Fruit fly (Drosophila melanogaster): ENCODE results near the gene emc.
A peak's percentile ranks its signal among the peaks of the same experiment; 100 is the strongest.

The emc gene

dm6 chr3L:721863-722262, 27.3 kb upstream of the emc start (continued):
- TF ChIP-seq Asciz (GFP tag; optimal IDR thresholded peaks at IDR 0.05) (peak; percentile 1), zf30C (GFP tag; optimal IDR thresholded peaks at IDR 0.05) (peak; percentile 40), odd (GFP tag; optimal IDR thresholded peaks at IDR 0.05) (no peak), en (GFP tag; optimal IDR thresholded peaks at IDR 0.05) (no peak), ara (GFP tag; IDR thresholded peaks at IDR 0.05) (no peak), tap (tag; optimal IDR thresholded peaks at IDR 0.05) (no peak), Gsc (GFP tag; IDR thresholded peaks at IDR 0.05) (no peak), ci (GFP tag; IDR thresholded peaks at IDR 0.05) (no peak), Rfx (GFP tag; IDR thresholded peaks at IDR 0.05) (no peak), CG10366 (GFP tag; IDR thresholded peaks at IDR 0.05) (peak; percentile 8; the same call in 1 of the 2 replicates), insv (GFP tag; optimal IDR thresholded peaks at IDR 0.05) (no peak), usp (GFP tag; optimal IDR thresholded peaks at IDR 0.05) (no peak)

dm6 chr3L:722386-722785, 26.8 kb upstream of the emc start:
- TF ChIP-seq ap (GFP tag; IDR thresholded peaks at IDR 0.05) (0 out of 2 replicates have a peak, but pooled peaks have one; percentile 20), CG2678 (tag; optimal IDR thresholded peaks at IDR 0.05) (peak; percentile 30), dmrt99B (tag; optimal IDR thresholded peaks at IDR 0.05) (peak; percentile 43), sisA (GFP tag; IDR thresholded peaks at IDR 0.05) (peak; percentile 62), tgo (GFP tag; IDR thresholded peaks at IDR 0.05) (peak; percentile 55), Rfx (GFP tag; IDR thresholded peaks at IDR 0.05) (peak; percentile 59), CG9727 (GFP tag; optimal IDR thresholded peaks at IDR 0.05) (no peak), CrebB (tag; optimal IDR thresholded peaks at IDR 0.05) (no peak), CG6272 (GFP tag; IDR thresholded peaks at IDR 0.05) (peak; percentile 48; the same call in 1 of the 2 replicates), CG4424 (GFP tag; optimal IDR thresholded peaks at IDR 0.05) (no peak), HLHmδ (GFP tag; optimal IDR thresholded peaks at IDR 0.05) (no peak), Oli (tag; optimal IDR thresholded peaks at IDR 0.05) (peak; percentile 38), CG11456 (GFP tag; IDR thresholded peaks at IDR 0.05) (0 out of 3 replicates have a peak, but pooled peaks have one; percentile 31), CG6689 (GFP tag; IDR thresholded peaks at IDR 0.05) (0 out of 2 replicates have a peak, but pooled peaks have one; percentile 33), CG1233 (GFP tag; optimal IDR thresholded peaks at IDR 0.05) (no peak), ci (GFP tag; IDR thresholded peaks at IDR 0.05) (peak; percentile 41; the same call in 2 of the 3 replicates), CG9817 (tag; optimal IDR thresholded peaks at IDR 0.05) (peak; percentile 17), ara (GFP tag; IDR thresholded peaks at IDR 0.05) (peak; percentile 20; the same call in 1 of the 2 replicates), sens-2 (GFP tag; IDR thresholded peaks at IDR 0.05) (0 out of 2 replicates have a peak, but pooled peaks have one; percentile 13), stc (GFP tag; IDR thresholded peaks at IDR 0.05) (0 out of 2 replicates have a peak, but pooled peaks have one; percentile 29), Blimp-1 (GFP tag; optimal IDR thresholded peaks at IDR 0.05) (no peak), Nf-YA (GFP tag; IDR thresholded peaks at IDR 0.05) (peak; percentile 28; the same call in 1 of the 2 replicates), HLH3B (GFP tag; IDR thresholded peaks at IDR 0.05) (peak; percentile 52), CG18599 (GFP tag; optimal IDR thresholded peaks at IDR 0.05) (peak; percentile 33), Hr78 (GFP tag; optimal IDR thresholded peaks at IDR 0.05) (no peak), Awh (GFP tag; IDR thresholded peaks at IDR 0.05) (peak; percentile 33; the same call in 1 of the 2 replicates), CG17385 (GFP tag; optimal IDR thresholded peaks at IDR 0.05) (peak; percentile 5), CG4730 (GFP tag; IDR thresholded peaks at IDR 0.05) (peak; percentile 43; the same call in 1 of the 2 replicates), Fer1 (GFP tag; optimal IDR thresholded peaks at IDR 0.05) (peak; percentile 5), CG1024 (GFP tag; IDR thresholded peaks at IDR 0.05) (no peak), Mrtf (GFP tag; IDR thresholded peaks at IDR 0.05) (peak; percentile 32; the same call in 1 of the 3 replicates), Aef1 (GFP tag; IDR thresholded peaks at IDR 0.05) (peak; percentile 50), so (GFP tag; IDR thresholded peaks at IDR 0.05) (0 out of 3 replicates have a peak, but pooled peaks have one; percentile 24), CG32532 (GFP tag; IDR thresholded peaks at IDR 0.05) (0 out of 2 replicates have a peak, but pooled peaks have one; percentile 48), CG15514 (GFP tag; optimal IDR thresholded peaks at IDR 0.05) (no peak), Nf-YC (tag; optimal IDR thresholded peaks at IDR 0.05) (no peak), CG32772 (GFP tag; IDR thresholded peaks at IDR 0.05) (peak; percentile 56), CG11093 (GFP tag; IDR thresholded peaks at IDR 0.05) (peak; percentile 53; the same call in 1 of the 3 replicates), Rx (GFP tag; IDR thresholded peaks at IDR 0.05) (peak; percentile 61), CG14014 (GFP tag; IDR thresholded peaks at IDR 0.05) (peak; percentile 61; the same call in 1 of the 2 replicates)
